Fruit fly (Drosophila melanogaster) Kc167 (cell line): ENCODE results near the gene sloth2.

Experiments
- psq ChIP-seq: fragments of >200 bp; optimal IDR thresholded peaks from 2 replicates; lab custom pipeline; 2017; ENCODE audit warnings: missing external identifiers
- ttk ChIP-seq: sonication (Bioruptor generic); optimal IDR thresholded peaks from 2 replicates; lab custom pipeline; 2017; ENCODE audit warnings: missing external identifiers

dm6 chrX:6982054-6982453 lies 29.1 kb upstream of the sloth2 start:
- no peak for TF ChIP-seq psq (lab: Kevin White, UChicago)
- no peak for TF ChIP-seq ttk (lab: Kevin White, UChicago)
